Fruit fly (Drosophila melanogaster) whole organism, embryonic: Measurements from ENCODE around the gene lilli.

Experiments
- ATbp ChIP-seq: fragments of 200-800 bp; sonication (Bioruptor generic); optimal IDR thresholded peaks from 2 replicates; lab custom pipeline; 2017; ENCODE audit warnings: missing biosample characterization, mild to moderate bottlenecking, missing genetic modification characterization, missing genetic modification reagents
- Abd-B ChIP-seq: fragments of 200-800 bp; sonication (Bioruptor generic); optimal IDR thresholded peaks from 2 replicates; lab custom pipeline; 2018; ENCODE audit warnings: missing biosample characterization, mild to moderate bottlenecking, missing genetic modification characterization, moderate library complexity
- B-H1 ChIP-seq: fragments of 200-800 bp; sonication (Bioruptor generic); IDR thresholded peaks from 3 replicates; pipeline ENCODE4 v1.3.6; 2022; ENCODE audit warnings: missing biosample characterization, missing genetic modification characterization
- CG10209 ChIP-seq: fragments of 200-800 bp; sonication (Bioruptor generic); optimal IDR thresholded peaks from 3 replicates; lab custom pipeline; 2017; ENCODE audit warnings: missing biosample characterization, mild to moderate bottlenecking, missing genetic modification characterization, missing genetic modification reagents
- CG10366 ChIP-seq: fragments of 200-800 bp; sonication (Bioruptor generic); IDR thresholded peaks from 2 replicates; pipeline ENCODE4 v1.3.6; 2022; ENCODE audit warnings: missing biosample characterization, missing genetic modification characterization
- CG12236 ChIP-seq: fragments of 200-800 bp; sonication (Bioruptor generic); optimal IDR thresholded peaks from 2 replicates; lab custom pipeline; 2016; ENCODE audit warnings: missing biosample characterization, missing genetic modification characterization
- CG12391 ChIP-seq: fragments of 200-800 bp; sonication (Bioruptor generic); optimal IDR thresholded peaks from 3 replicates; lab custom pipeline; 2018; ENCODE audit warnings: missing biosample characterization, mild to moderate bottlenecking, missing genetic modification characterization, moderate library complexity
- CG13894 ChIP-seq: fragments of 200-800 bp; sonication (Bioruptor generic); optimal IDR thresholded peaks from 3 replicates; lab custom pipeline; 2018; ENCODE audit warnings: missing biosample characterization, mild to moderate bottlenecking, missing genetic modification characterization, moderate library complexity
- CG14710 ChIP-seq: fragments of 200-800 bp; sonication (Bioruptor generic); optimal IDR thresholded peaks from 3 replicates; lab custom pipeline; 2019; ENCODE audit warnings: missing biosample characterization, mild to moderate bottlenecking, missing genetic modification characterization, moderate library complexity
- CG15269 ChIP-seq: fragments of 200-800 bp; sonication (Bioruptor generic); optimal IDR thresholded peaks from 2 replicates; lab custom pipeline; 2018; ENCODE audit warnings: missing biosample characterization, mild to moderate bottlenecking, missing genetic modification characterization, moderate library complexity
- CG15601 ChIP-seq: fragments of 200-800 bp; sonication (Bioruptor generic); optimal IDR thresholded peaks from 3 replicates; lab custom pipeline; 2019; ENCODE audit warnings: missing biosample characterization, mild to moderate bottlenecking, missing genetic modification characterization, moderate library complexity
- CG1647 ChIP-seq: fragments of 200-800 bp; sonication (Bioruptor generic); optimal IDR thresholded peaks from 3 replicates; lab custom pipeline; 2016; ENCODE audit warnings: missing biosample characterization, missing genetic modification characterization
- CG17186 ChIP-seq: fragments of 200-800 bp; sonication (Bioruptor generic); optimal IDR thresholded peaks from 3 replicates; lab custom pipeline; 2017; ENCODE audit warnings: missing biosample characterization, missing genetic modification reagents, missing genetic modification characterization
- CG17385 ChIP-seq: fragments of 200-800 bp; sonication (Bioruptor generic); optimal IDR thresholded peaks from 3 replicates; lab custom pipeline; 2018; ENCODE audit warnings: missing biosample characterization, mild to moderate bottlenecking, missing genetic modification characterization
- CG17568 ChIP-seq: fragments of 200-800 bp; sonication (Bioruptor generic); optimal IDR thresholded peaks from 2 replicates; lab custom pipeline; 2018; ENCODE audit warnings: missing biosample characterization, mild to moderate bottlenecking, missing genetic modification characterization, moderate library complexity
- CG18599 ChIP-seq: fragments of 200-800 bp; sonication (Bioruptor generic); optimal IDR thresholded peaks from 3 replicates; lab custom pipeline; 2017; ENCODE audit warnings: missing biosample characterization, missing genetic modification characterization, mild to moderate bottlenecking, moderate library complexity, missing genetic modification reagents
- CG2678 ChIP-seq: fragments of 200-800 bp; sonication (Bioruptor generic); optimal IDR thresholded peaks from 3 replicates; lab custom pipeline; 2019; ENCODE audit warnings: missing biosample characterization, mild to moderate bottlenecking, missing genetic modification characterization, moderate library complexity
- CG32532 ChIP-seq: fragments of 200-800 bp; sonication (Bioruptor generic); IDR thresholded peaks from 2 replicates; pipeline ENCODE4 v1.3.6; 2022; ENCODE audit warnings: missing biosample characterization, missing genetic modification characterization
- CG34224 ChIP-seq: fragments of 200-800 bp; sonication (Bioruptor generic); IDR thresholded peaks from 3 replicates; pipeline ENCODE4 v1.3.6; 2022; ENCODE audit warnings: missing biosample characterization, missing genetic modification characterization; ENCODE audit not compliant: partially characterized antibody
- CG34376 ChIP-seq: fragments of 200-800 bp; sonication (Bioruptor generic); optimal IDR thresholded peaks from 2 replicates; lab custom pipeline; 2018; ENCODE audit warnings: missing biosample characterization, mild to moderate bottlenecking, missing genetic modification characterization
- CG3847 ChIP-seq: fragments of 200-800 bp; sonication (Bioruptor generic); IDR thresholded peaks from 2 replicates; pipeline ENCODE4 v1.3.6; 2022; ENCODE audit warnings: missing biosample characterization, missing genetic modification characterization
- CG4424 ChIP-seq: fragments of 200-800 bp; sonication (Bioruptor generic); optimal IDR thresholded peaks from 3 replicates; lab custom pipeline; 2016; ENCODE audit warnings: missing biosample characterization, missing genetic modification characterization
- CG6813 ChIP-seq: fragments of 200-800 bp; sonication (Bioruptor generic); optimal IDR thresholded peaks from 2 replicates; lab custom pipeline; 2017; ENCODE audit warnings: missing biosample characterization, missing genetic modification characterization, mild to moderate bottlenecking, moderate library complexity, missing genetic modification reagents
- CG7556 ChIP-seq: fragments of 200-800 bp; sonication (Bioruptor generic); optimal IDR thresholded peaks from 2 replicates; lab custom pipeline; 2017; ENCODE audit warnings: missing biosample characterization, mild to moderate bottlenecking, missing genetic modification characterization
- CG8089 ChIP-seq: fragments of 200-800 bp; sonication (Bioruptor generic); optimal IDR thresholded peaks from 3 replicates; lab custom pipeline; 2016; ENCODE audit warnings: missing biosample characterization, missing genetic modification characterization
- CG8290 ChIP-seq, 3 experiments: fragments of 200-800 bp; sonication (Bioruptor generic); optimal IDR thresholded peaks; 2 replicates each; lab custom pipeline; 2016 to 2019; ENCODE audit warnings: missing biosample characterization in 3 of 3, missing genetic modification characterization in 3 of 3, mild to moderate bottlenecking in 2 of 3, moderate library complexity in 1 of 3
- CG9727 ChIP-seq: fragments of 200-800 bp; sonication (Bioruptor generic); optimal IDR thresholded peaks from 3 replicates; lab custom pipeline; 2017; ENCODE audit warnings: missing biosample characterization, mild to moderate bottlenecking, missing genetic modification characterization
- CTCF ChIP-seq: fragments of 200-800 bp; sonication (Bioruptor generic); optimal IDR thresholded peaks from 2 replicates; lab custom pipeline; 2017; ENCODE audit warnings: missing biosample characterization, mild to moderate bottlenecking, missing genetic modification characterization, moderate library complexity
- Camta ChIP-seq: fragments of 200-800 bp; sonication (Bioruptor generic); optimal IDR thresholded peaks from 2 replicates; lab custom pipeline; 2016; ENCODE audit warnings: missing biosample characterization, missing genetic modification characterization
- Eip74EF ChIP-seq, 2 experiments: fragments of 200-800 bp in 1 of 2; fragments of >200 bp in 1 of 2; sonication (Bioruptor generic) in 1 of 2; optimal IDR thresholded peaks; 2 replicates each; lab custom pipeline; 2017 to 2019; ENCODE audit warnings: missing biosample characterization in 2 of 2, missing genetic modification characterization in 2 of 2, mild to moderate bottlenecking in 1 of 2, moderate library complexity in 1 of 2
- Fer1 ChIP-seq: fragments of 200-800 bp; sonication (Bioruptor generic); optimal IDR thresholded peaks from 2 replicates; lab custom pipeline; 2017; ENCODE audit warnings: missing biosample characterization, mild to moderate bottlenecking, missing genetic modification characterization
- HLHmδ ChIP-seq: fragments of 200-800 bp; sonication (Bioruptor generic); optimal IDR thresholded peaks from 2 replicates; lab custom pipeline; 2018; ENCODE audit warnings: missing biosample characterization, mild to moderate bottlenecking, missing genetic modification characterization, moderate library complexity
- Med ChIP-seq: fragments of 200-800 bp; sonication (Bioruptor generic); peaks from one replicate; lab custom pipeline; 2016; ENCODE audit warnings: missing biosample characterization, missing genetic modification characterization, mild to moderate bottlenecking, inconsistent platforms, moderate library complexity
- Meics ChIP-seq: fragments of 200-800 bp; sonication (Bioruptor generic); optimal IDR thresholded peaks from 2 replicates; lab custom pipeline; 2017; ENCODE audit warnings: missing biosample characterization, mild to moderate bottlenecking, missing genetic modification characterization
- Ptx1 ChIP-seq: fragments of 200-800 bp; sonication (Bioruptor generic); IDR thresholded peaks from 2 replicates; pipeline ENCODE4 v1.3.6; 2022; ENCODE audit warnings: missing biosample characterization, missing genetic modification characterization
- Xrp1 ChIP-seq: fragments of 200-800 bp; sonication (Bioruptor generic); IDR thresholded peaks from 2 replicates; pipeline ENCODE4 v1.3.6; 2022; ENCODE audit warnings: missing biosample characterization, missing genetic modification characterization
- ci ChIP-seq: fragments of 200-800 bp; sonication (Bioruptor generic); IDR thresholded peaks from 3 replicates; pipeline ENCODE4 v1.3.6; 2022; ENCODE audit warnings: missing biosample characterization, missing genetic modification characterization
- crp ChIP-seq, 2 experiments: fragments of 200-800 bp; sonication (Bioruptor generic); optimal IDR thresholded peaks; 2 replicates in 1 of 2; 3 replicates in 1 of 2; lab custom pipeline; 2017; ENCODE audit warnings: missing biosample characterization in 2 of 2, missing genetic modification characterization in 2 of 2, mild to moderate bottlenecking in 1 of 2, moderate library complexity in 1 of 2
- dysf ChIP-seq: fragments of 200-800 bp; sonication (Bioruptor generic); IDR thresholded peaks from 3 replicates; pipeline ENCODE4 v1.3.6; 2022; ENCODE audit warnings: missing biosample characterization, missing genetic modification characterization
- eyg ChIP-seq: fragments of 200-800 bp; sonication (Bioruptor generic); optimal IDR thresholded peaks from 3 replicates; lab custom pipeline; 2016; ENCODE audit warnings: missing biosample characterization, missing genetic modification characterization
- fd96Cb ChIP-seq: fragments of 200-800 bp; sonication (Bioruptor generic); optimal IDR thresholded peaks from 2 replicates; lab custom pipeline; 2018; ENCODE audit warnings: missing biosample characterization, mild to moderate bottlenecking, missing genetic modification characterization, moderate library complexity
- gce ChIP-seq: fragments of 200-800 bp; sonication (Bioruptor generic); IDR thresholded peaks from 3 replicates; pipeline ENCODE4 v1.3.6; 2022; ENCODE audit warnings: missing biosample characterization, missing genetic modification characterization
- gcm ChIP-seq: fragments of 200-800 bp; sonication (Bioruptor generic); optimal IDR thresholded peaks from 2 replicates; lab custom pipeline; 2019; ENCODE audit warnings: missing biosample characterization, mild to moderate bottlenecking, missing genetic modification characterization, moderate library complexity
- psq ChIP-seq: fragments of 200-800 bp; sonication (Bioruptor generic); optimal IDR thresholded peaks from 2 replicates; lab custom pipeline; 2017; ENCODE audit warnings: missing biosample characterization, missing genetic modification characterization
- run ChIP-seq: fragments of 200-800 bp; sonication (Bioruptor generic); optimal IDR thresholded peaks from 3 replicates; lab custom pipeline; 2018; ENCODE audit warnings: missing biosample characterization, mild to moderate bottlenecking, missing genetic modification characterization
- sens-2 ChIP-seq: fragments of 200-800 bp; sonication (Bioruptor generic); IDR thresholded peaks from 2 replicates; pipeline ENCODE4 v1.3.6; 2022; ENCODE audit warnings: missing biosample characterization, missing genetic modification characterization
- tx ChIP-seq: fragments of 200-800 bp; sonication (Bioruptor generic); optimal IDR thresholded peaks from 2 replicates; lab custom pipeline; 2016; ENCODE audit warnings: missing biosample characterization, missing genetic modification characterization
- unpg ChIP-seq: fragments of 200-800 bp; sonication (Bioruptor generic); optimal IDR thresholded peaks from 3 replicates; lab custom pipeline; 2018; ENCODE audit warnings: missing biosample characterization, mild to moderate bottlenecking, missing genetic modification characterization, moderate library complexity

Gene lilli

DNA sequence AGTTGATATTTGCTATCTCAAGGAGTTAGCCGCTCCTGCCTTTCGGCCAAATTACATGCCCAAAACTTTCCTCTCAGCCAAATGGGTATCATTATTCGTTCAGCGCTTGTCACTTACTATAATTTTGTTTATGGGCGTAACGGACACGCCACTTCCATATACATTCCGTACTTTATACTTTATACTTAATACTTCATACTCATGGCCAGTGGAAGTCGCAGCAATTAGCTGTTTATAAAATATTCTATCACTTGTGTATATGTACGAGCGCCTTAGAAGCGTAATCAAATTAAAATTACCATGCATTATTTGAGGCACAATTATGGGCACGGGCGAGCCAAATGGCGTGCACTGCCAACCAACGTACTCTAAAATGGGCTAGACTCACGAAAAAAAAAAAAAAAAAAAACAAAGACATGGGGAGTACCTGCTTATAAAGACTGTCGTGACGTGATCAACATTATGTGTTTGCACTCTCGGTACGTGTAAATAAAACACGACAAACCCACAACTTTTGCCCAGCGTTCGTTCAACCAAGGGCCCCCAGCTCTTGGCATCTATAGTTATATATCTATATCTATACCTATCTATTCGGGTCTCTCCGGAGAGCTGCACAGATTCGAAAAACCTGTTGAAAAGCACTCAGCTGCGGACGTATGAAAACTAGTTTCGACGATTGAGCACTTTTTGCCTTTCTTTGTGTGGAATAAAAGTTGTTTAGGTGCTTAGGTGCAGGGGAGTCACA is 24.4 kb upstream of the lilli start (continued):
- TF ChIP-seq Eip74EF (GFP tag; optimal IDR thresholded peaks at IDR 0.05; lab: Kevin White, UChicago) (no peak), unpg (GFP tag; lab: Kevin White, UChicago) (peak; percentile 25), gcm (GFP tag; lab: Kevin White, UChicago) (peak; percentile 29), Meics (GFP tag; lab: Kevin White, UChicago) (no peak), CG2678 (tag; lab: Kevin White, UChicago) (no peak), CG12236 (GFP tag; lab: Kevin White, UChicago) (no peak), CG32532 (GFP tag; lab: Robert Waterston, UW) (no peak), CTCF (GFP tag; lab: Kevin White, UChicago) (no peak), CG34376 (peak; percentile 38), Camta (no peak), CG3847 (GFP tag; lab: Robert Waterston, UW) (no peak), CG6813 (GFP tag; lab: Kevin White, UChicago) (peak; percentile 64), CG18599 (GFP tag; lab: Kevin White, UChicago) (peak; percentile 25), HLHmδ (GFP tag; lab: Kevin White, UChicago) (peak; percentile 63), CG12391 (tag; lab: Kevin White, UChicago) (no peak), CG8089 (GFP tag; lab: Kevin White, UChicago) (no peak), CG17568 (GFP tag; lab: Kevin White, UChicago) (peak; percentile 2), dysf (GFP tag; lab: Robert Waterston, UW) (no peak; the same call in 2 of the 3 replicates), CG15601 (tag; lab: Kevin White, UChicago) (peak; percentile 47), CG15269 (tag; lab: Kevin White, UChicago) (no peak), ATbp (GFP tag; lab: Kevin White, UChicago) (peak; percentile 37), Abd-B (GFP tag; lab: Kevin White, UChicago) (no peak), CG17186 (GFP tag; lab: Kevin White, UChicago) (no peak), Xrp1 (GFP tag; lab: Robert Waterston, UW) (peak; percentile 39; the same call in 1 of the 2 replicates), psq (GFP tag; lab: Kevin White, UChicago) (no peak), CG17385 (peak; percentile 7), CG7556 (GFP tag; lab: Kevin White, UChicago) (no peak), Fer1 (GFP tag; lab: Kevin White, UChicago) (peak; percentile 24), crp (GFP tag; optimal IDR thresholded peaks at IDR 0.05; lab: Kevin White, UChicago) (no peak), CG14710 (tag; lab: Kevin White, UChicago) (no peak), Ptx1 (GFP tag; lab: Robert Waterston, UW) (no peak), CG4424 (GFP tag; lab: Kevin White, UChicago) (no peak), CG10366 (GFP tag; lab: Robert Waterston, UW) (no peak), run (no peak), ci (GFP tag; lab: Robert Waterston, UW) (peak; percentile 77), Med (GFP tag; lab: Kevin White, UChicago) (peak; percentile 81), eyg (GFP tag; lab: Kevin White, UChicago) (no peak), CG9727 (no peak), CG8290 (GFP tag; optimal IDR thresholded peaks at IDR 0.05; lab: Kevin White, UChicago) (peak; percentile 49), CG8290 (tag; optimal IDR thresholded peaks at IDR 0.05; lab: Kevin White, UChicago) (peak; percentile 7 to 9), CG13894 (peak; percentile 99), sens-2 (0 out of 2 replicates have a peak, but pooled peaks have one; percentile 4), CG1647 (GFP tag; lab: Kevin White, UChicago) (no peak), fd96Cb (tag; lab: Kevin White, UChicago) (no peak), B-H1 (GFP tag; lab: Robert Waterston, UW) (no peak), gce (GFP tag; lab: Robert Waterston, UW) (peak; percentile 11; the same call in 1 of the 3 replicates), tx (GFP tag; lab: Kevin White, UChicago) (no peak), CG34224 (GFP tag; lab: Robert Waterston, UW) (peak; percentile 21; the same call in 1 of the 3 replicates), CG10209 (GFP tag; lab: Kevin White, UChicago) (no peak)
